Fruit fly (Drosophila melanogaster): ENCODE results near the gene CG42831.

CG42831 gene

DNA sequence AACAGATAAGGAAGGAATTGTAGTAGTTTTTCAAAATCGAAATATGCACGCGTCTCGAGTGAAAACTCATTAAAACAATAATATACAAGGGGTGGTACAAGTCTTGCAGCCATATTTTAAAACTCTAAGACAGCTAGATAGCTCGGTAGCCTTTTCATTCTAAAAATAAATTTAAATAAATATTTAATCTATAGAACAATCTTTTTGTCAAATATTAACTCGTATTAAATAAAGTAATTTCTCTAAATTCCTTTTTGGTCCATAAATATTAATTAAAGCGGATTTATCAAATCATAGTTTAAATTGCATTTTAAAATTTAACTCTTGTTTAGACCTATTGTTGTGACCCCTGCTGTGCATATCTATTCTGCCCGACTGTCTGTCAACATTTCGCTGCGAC lies 28.7 kb downstream of the CG42831 start (continued):
- TF ChIP-seq trem (tag; optimal IDR thresholded peaks at IDR 0.05) (peak; percentile 73), CG5953 (GFP tag; IDR thresholded peaks at IDR 0.05) (no peak), CG31388 (GFP tag; optimal IDR thresholded peaks at IDR 0.05) (no peak), unpg (GFP tag; optimal IDR thresholded peaks at IDR 0.05) (peak; percentile 44), dati (GFP tag; IDR thresholded peaks at IDR 0.05) (no peak), Hr39 (optimal IDR thresholded peaks at IDR 0.05) (no peak), CG9932 (GFP tag; IDR thresholded peaks at IDR 0.05) (no peak), CG7963 (GFP tag; IDR thresholded peaks at IDR 0.05; ENCODE audit: partially characterized antibody) (no peak), CG33557 (GFP tag; optimal IDR thresholded peaks at IDR 0.05) (peak; percentile 82), ranshi (GFP tag; IDR thresholded peaks at IDR 0.05) (0 out of 2 replicates have a peak, but pooled peaks have one; percentile 39), onecut (GFP tag; IDR thresholded peaks at IDR 0.05) (no peak; the same call in 1 of the 2 replicates), CG17612 (GFP tag; IDR thresholded peaks at IDR 0.05) (no peak), CG31441 (GFP tag; IDR thresholded peaks at IDR 0.05) (peak; percentile 78), CG30431 (GFP tag; optimal IDR thresholded peaks at IDR 0.05) (peak; percentile 41), chif (GFP tag; optimal IDR thresholded peaks at IDR 0.05) (peak in 1 of 2 experiments; percentile 26), Six4 (GFP tag; optimal IDR thresholded peaks at IDR 0.05) (peak; percentile 17), nmo (GFP tag; optimal IDR thresholded peaks at IDR 0.05) (peak; percentile 79), mirr (GFP tag; optimal IDR thresholded peaks at IDR 0.05) (no peak), Adf1 (GFP tag; IDR thresholded peaks at IDR 0.05) (no peak), CG4424 (GFP tag; optimal IDR thresholded peaks at IDR 0.05) (peak; percentile 50), CG10543 (GFP tag; optimal IDR thresholded peaks at IDR 0.05) (no peak), MESR4 (GFP tag; optimal IDR thresholded peaks at IDR 0.05) (no peak), tio (GFP tag; optimal IDR thresholded peaks at IDR 0.05) (peak; percentile 37), Med (GFP tag) (peak; percentile 42), wek (GFP tag; optimal IDR thresholded peaks at IDR 0.05) (no peak), zf30C (GFP tag; optimal IDR thresholded peaks at IDR 0.05) (no peak), CG17359 (tag; optimal IDR thresholded peaks at IDR 0.05) (peak; percentile 62), CG3163 (GFP tag; optimal IDR thresholded peaks at IDR 0.05) (no peak), CG3407 (GFP tag; optimal IDR thresholded peaks at IDR 0.05) (peak; percentile 11), CG6765 (GFP tag; optimal IDR thresholded peaks at IDR 0.05) (no peak), da (GFP tag; optimal IDR thresholded peaks at IDR 0.05) (no peak), klu (GFP tag; IDR thresholded peaks at IDR 0.05) (no peak), tap (tag; optimal IDR thresholded peaks at IDR 0.05) (peak; percentile 45), CG34422 (GFP tag; IDR thresholded peaks at IDR 0.05) (no peak), insv (GFP tag; optimal IDR thresholded peaks at IDR 0.05) (no peak), CG31365 (tag; optimal IDR thresholded peaks at IDR 0.05) (no peak), slou (GFP tag; optimal IDR thresholded peaks at IDR 0.05) (no peak), Hmx (GFP tag; optimal IDR thresholded peaks at IDR 0.05) (no peak), Bgb (GFP tag; IDR thresholded peaks at IDR 0.05; ENCODE audit: partially characterized antibody) (no peak), CkIIα-i1 (GFP tag; IDR thresholded peaks at IDR 0.05) (no peak), CG16815 (GFP tag; optimal IDR thresholded peaks at IDR 0.05) (peak; percentile 59), HLH3B (GFP tag; IDR thresholded peaks at IDR 0.05) (no peak), CG7271 (tag; optimal IDR thresholded peaks at IDR 0.05) (no peak), CG10209 (GFP tag; optimal IDR thresholded peaks at IDR 0.05) (peak; percentile 63), CHES-1-like (GFP tag; optimal IDR thresholded peaks at IDR 0.05) (no peak), CG10147 (GFP tag; optimal IDR thresholded peaks at IDR 0.05) (peak; percentile 9), Side (GFP tag; optimal IDR thresholded peaks at IDR 0.05) (no peak), wdn (GFP tag; IDR thresholded peaks at IDR 0.05) (no peak), CG2875 (GFP tag; optimal IDR thresholded peaks at IDR 0.05) (peak; percentile 59), CG1233 (GFP tag; optimal IDR thresholded peaks at IDR 0.05) (peak; percentile 11), Ets65A (GFP tag) (no peak), CG15696 (tag; optimal IDR thresholded peaks at IDR 0.05) (peak; percentile 81)

Data from whole organism, embryonic.